Worm (Caenorhabditis elegans): Measurements from ENCODE around the gene mtx-2.
A peak's percentile ranks its signal among the peaks of the same experiment; 100 is the strongest.

Gene mtx-2

ce11 chrIII:7790522-7790921 is 27.1 kb upstream of the mtx-2 start (continued):
- TF ChIP-seq sptf-1 (tag; optimal IDR thresholded peaks at IDR 0.05) (no peak), efl-1 (optimal IDR thresholded peaks at IDR 0.05) (no peak), efl-1 (GFP tag; optimal IDR thresholded peaks at IDR 0.05 in 1 of 2) (peak in 1 of 2 experiments; percentile 64), nhr-71 (tag; optimal IDR thresholded peaks at IDR 0.05) (peak; percentile 65), ceh-63 (GFP tag; optimal IDR thresholded peaks at IDR 0.05) (no peak), efl-3 (GFP tag; optimal IDR thresholded peaks at IDR 0.05) (no peak), nhr-47 (tag; optimal IDR thresholded peaks at IDR 0.05) (no peak), lir-3 (tag; optimal IDR thresholded peaks at IDR 0.05; ENCODE audit: poor library complexity) (no peak), pag-3 (tag; optimal IDR thresholded peaks at IDR 0.05; ENCODE audit: borderline replicate concordance, insufficient read depth) (no peak), ceh-8 (GFP tag; optimal IDR thresholded peaks at IDR 0.05) (no peak), swsn-7 (tag; optimal IDR thresholded peaks at IDR 0.05) (no peak), ztf-4 (tag; optimal IDR thresholded peaks at IDR 0.05) (no peak), unc-86 (tag; optimal IDR thresholded peaks at IDR 0.05) (no peak), ceh-82 (tag; optimal IDR thresholded peaks at IDR 0.05) (no peak), nhr-28 (tag; optimal IDR thresholded peaks at IDR 0.05) (no peak), lin-14 (GFP tag; optimal IDR thresholded peaks at IDR 0.05) (peak; percentile 56), fkh-4 (tag; optimal IDR thresholded peaks at IDR 0.05; ENCODE audit: borderline replicate concordance) (no peak), grh-1 (GFP tag; IDR thresholded peaks at IDR 0.05) (no peak), ama-1 (optimal IDR thresholded peaks at IDR 0.05) (no peak), egl-27 (tag; optimal IDR thresholded peaks at IDR 0.05) (no peak), Y116A8C.19 (tag; optimal IDR thresholded peaks at IDR 0.05; ENCODE audit: borderline replicate concordance) (no peak), sox-4 (tag; optimal IDR thresholded peaks at IDR 0.05) (no peak), unc-98 (GFP tag; IDR thresholded peaks at IDR 0.05) (no peak), ceh-88 (GFP tag; IDR thresholded peaks at IDR 0.05) (no peak), aha-1 (tag; optimal IDR thresholded peaks at IDR 0.05) (no peak), nhr-12 (tag; optimal IDR thresholded peaks at IDR 0.05) (no peak), snpc-4 (tag; optimal IDR thresholded peaks at IDR 0.05) (no peak), tbx-2 (tag; optimal IDR thresholded peaks at IDR 0.05) (peak; percentile 6), ets-5 (GFP tag; IDR thresholded peaks at IDR 0.05) (no peak), lin-15B (tag; optimal IDR thresholded peaks at IDR 0.05) (no peak), aly-2 (tag; optimal IDR thresholded peaks at IDR 0.05) (no peak), mdl-1 (tag; optimal IDR thresholded peaks at IDR 0.05) (no peak), lin-39 (tag; optimal IDR thresholded peaks at IDR 0.05) (no peak), C04F5.9 (tag; optimal IDR thresholded peaks at IDR 0.05) (no peak), nhr-85 (tag) (peak; percentile 76), pax-3 (tag; optimal IDR thresholded peaks at IDR 0.05) (no peak), vab-15 (tag; optimal IDR thresholded peaks at IDR 0.05) (peak; percentile 5), nhr-237 (tag; optimal IDR thresholded peaks at IDR 0.05) (no peak), hpl-2 (GFP tag; optimal IDR thresholded peaks at IDR 0.05) (no peak), nhr-20 (tag; optimal IDR thresholded peaks at IDR 0.05) (no peak), pqm-1 (tag; optimal IDR thresholded peaks at IDR 0.05) (no peak), fos-1 (tag; optimal IDR thresholded peaks at IDR 0.05) (no peak), dsc-1 (tag; optimal IDR thresholded peaks at IDR 0.05) (no peak), mef-2 (tag; optimal IDR thresholded peaks at IDR 0.05) (no peak), dpl-1 (GFP tag; optimal IDR thresholded peaks at IDR 0.05) (no peak), egl-13 (tag; optimal IDR thresholded peaks at IDR 0.05) (no peak), isw-1 (GFP tag; IDR thresholded peaks at IDR 0.05) (no peak), zag-1 (tag; optimal IDR thresholded peaks at IDR 0.05) (no peak), unc-130 (tag; optimal IDR thresholded peaks at IDR 0.05) (no peak), xbp-1 (tag; optimal IDR thresholded peaks at IDR 0.05) (no peak), nhr-90 (tag; optimal IDR thresholded peaks at IDR 0.05; ENCODE audit: poor library complexity) (no peak), alr-1 (tag; optimal IDR thresholded peaks at IDR 0.05; ENCODE audit: borderline replicate concordance) (no peak), hlh-4 (tag; optimal IDR thresholded peaks at IDR 0.05) (no peak), tlp-1 (tag; optimal IDR thresholded peaks at IDR 0.05) (no peak), fkh-10 (GFP tag; optimal IDR thresholded peaks at IDR 0.05) (no peak)
